Worm (Caenorhabditis elegans): ENCODE data around the gene chw-1.

The chw-1 gene

ce11 chrV:10426253-10426652 lies 35.8 kb upstream of the chw-1 start, which contains the start of gene apc-10:
Gene apc-10, minus strand, starts transcription at chrV:10426353.
- no peak for TF ChIP-seq ztf-4 (tag; optimal IDR thresholded peaks at IDR 0.05)
- no peak for TF ChIP-seq Y55F3AM.14 (GFP tag; optimal IDR thresholded peaks at IDR 0.05)
- TF ChIP-seq nhr-12 (tag; optimal IDR thresholded peaks at IDR 0.05): no peak
- no peak for TF ChIP-seq nhr-77 (tag; optimal IDR thresholded peaks at IDR 0.05)
- TF ChIP-seq nhr-237 (tag; optimal IDR thresholded peaks at IDR 0.05): no peak
- no peak for TF ChIP-seq unc-62 (GFP tag; optimal IDR thresholded peaks at IDR 0.05)
- no peak for TF ChIP-seq nhr-129 (tag; optimal IDR thresholded peaks at IDR 0.05)
- TF ChIP-seq fos-1 (tag; optimal IDR thresholded peaks at IDR 0.05): no peak
- no peak for TF ChIP-seq mab-5 (tag; optimal IDR thresholded peaks at IDR 0.05)

- no peak for TF ChIP-seq aly-2 (tag; optimal IDR thresholded peaks at IDR 0.05)
- no peak for TF ChIP-seq nhr-237 (tag; optimal IDR thresholded peaks at IDR 0.05)
- no peak for TF ChIP-seq alr-1 (tag; optimal IDR thresholded peaks at IDR 0.05)
- TF ChIP-seq ztf-1 (GFP tag; conservative IDR thresholded peaks at IDR 0.05): no peak
- no peak for TF ChIP-seq unc-62 (GFP tag; optimal IDR thresholded peaks at IDR 0.05)
- TF ChIP-seq ceh-16 (tag; optimal IDR thresholded peaks at IDR 0.05): no peak
- TF ChIP-seq ztf-4 (tag; optimal IDR thresholded peaks at IDR 0.05): no peak
- no peak for TF ChIP-seq crh-2 (tag; optimal IDR thresholded peaks at IDR 0.05)
- no peak for TF ChIP-seq mbf-1 (tag; optimal IDR thresholded peaks at IDR 0.05)
- TF ChIP-seq lin-11 (tag; optimal IDR thresholded peaks at IDR 0.05): no peak
- no peak for TF ChIP-seq ama-1 (optimal IDR thresholded peaks at IDR 0.05)
- no peak for TF ChIP-seq lsy-2 (tag; optimal IDR thresholded peaks at IDR 0.05)
- no peak for TF ChIP-seq ztf-11 (tag; optimal IDR thresholded peaks at IDR 0.05)
Observed at ce11 chrV:10428608-10429007, 33.5 kb upstream of the chw-1 start, which contains the start of gene tag-314. Gene tag-314, minus strand, starts transcription at chrV:10428708.

ce11 chrV:10432607-10433006 lies 29.5 kb upstream of the chw-1 start:
- TF ChIP-seq lin-11 (tag; optimal IDR thresholded peaks at IDR 0.05) (no peak), nhr-21 (tag; optimal IDR thresholded peaks at IDR 0.05) (no peak), alr-1 (tag; optimal IDR thresholded peaks at IDR 0.05) (no peak), gmeb-1 (tag; optimal IDR thresholded peaks at IDR 0.05) (peak; percentile 25), ztf-1 (GFP tag; conservative IDR thresholded peaks at IDR 0.05) (no peak), sma-9 (GFP tag; optimal IDR thresholded peaks at IDR 0.05) (peak; percentile 9), sma-9 (tag; optimal IDR thresholded peaks at IDR 0.05) (no peak), unc-39 (tag; optimal IDR thresholded peaks at IDR 0.05) (no peak), unc-55 (GFP tag; optimal IDR thresholded peaks at IDR 0.05) (no peak), skn-1 (tag; optimal IDR thresholded peaks at IDR 0.05) (peak; percentile 20), nhr-25 (tag; optimal IDR thresholded peaks at IDR 0.05) (no peak), ZK546.5 (tag; optimal IDR thresholded peaks at IDR 0.05) (no peak), nhr-237 (tag; optimal IDR thresholded peaks at IDR 0.05) (no peak), Y55F3AM.14 (GFP tag; optimal IDR thresholded peaks at IDR 0.05) (no peak), nhr-6 (tag; optimal IDR thresholded peaks at IDR 0.05) (no peak), ztf-11 (tag; optimal IDR thresholded peaks at IDR 0.05) (no peak), fos-1 (tag; optimal IDR thresholded peaks at IDR 0.05) (peak; percentile 90), ama-1 (optimal IDR thresholded peaks at IDR 0.05) (no peak), egl-27 (tag; optimal IDR thresholded peaks at IDR 0.05) (no peak), lin-39 (tag; optimal IDR thresholded peaks at IDR 0.05) (no peak), lsy-2 (tag; optimal IDR thresholded peaks at IDR 0.05) (no peak), crh-2 (tag; optimal IDR thresholded peaks at IDR 0.05) (peak; percentile 24), nhr-129 (tag; optimal IDR thresholded peaks at IDR 0.05) (no peak), unc-62 (GFP tag; optimal IDR thresholded peaks at IDR 0.05) (no peak)

- TF ChIP-seq fos-1 (tag; optimal IDR thresholded peaks at IDR 0.05) (peak; percentile 51), nhr-25 (tag; optimal IDR thresholded peaks at IDR 0.05) (no peak), Y55F3AM.14 (GFP tag; optimal IDR thresholded peaks at IDR 0.05) (no peak), ztf-1 (GFP tag; conservative IDR thresholded peaks at IDR 0.05) (no peak), gmeb-1 (tag; optimal IDR thresholded peaks at IDR 0.05) (peak; percentile 8), unc-55 (GFP tag; optimal IDR thresholded peaks at IDR 0.05) (no peak), crh-2 (tag; optimal IDR thresholded peaks at IDR 0.05) (peak; percentile 2)
Observed at ce11 chrV:10433721-10434120, 28.4 kb upstream of the chw-1 start, which contains the start of gene Y32F6A.4. Gene Y32F6A.4, minus strand, starts transcription at chrV:10434067.

- TF ChIP-seq nhr-6 (tag; optimal IDR thresholded peaks at IDR 0.05): no peak
- TF ChIP-seq unc-39 (tag; optimal IDR thresholded peaks at IDR 0.05): no peak
- no peak for TF ChIP-seq ceh-82 (tag; optimal IDR thresholded peaks at IDR 0.05)
- TF ChIP-seq lin-13 (GFP tag; optimal IDR thresholded peaks at IDR 0.05): no peak
- TF ChIP-seq C34F6.9 (tag; optimal IDR thresholded peaks at IDR 0.05): no peak
- TF ChIP-seq nhr-11 (tag; optimal IDR thresholded peaks at IDR 0.05): no peak
- TF ChIP-seq sma-9 (GFP tag; optimal IDR thresholded peaks at IDR 0.05): peak; percentile 18
- TF ChIP-seq sma-9 (tag; optimal IDR thresholded peaks at IDR 0.05): no peak
- no peak for TF ChIP-seq R02D3.7 (tag; optimal IDR thresholded peaks at IDR 0.05)
- TF ChIP-seq unc-55 (GFP tag; optimal IDR thresholded peaks at IDR 0.05): no peak
- TF ChIP-seq nhr-237 (tag; optimal IDR thresholded peaks at IDR 0.05): no peak
- TF ChIP-seq snpc-4 (tag; optimal IDR thresholded peaks at IDR 0.05): no peak
- no peak for TF ChIP-seq ztf-11 (tag; optimal IDR thresholded peaks at IDR 0.05)
- no peak for TF ChIP-seq nhr-129 (tag; optimal IDR thresholded peaks at IDR 0.05)
- TF ChIP-seq fos-1 (tag; optimal IDR thresholded peaks at IDR 0.05): peak; percentile 70
- TF ChIP-seq crh-2 (tag; optimal IDR thresholded peaks at IDR 0.05): peak; percentile 42
- no peak for TF ChIP-seq ZK546.5 (tag; optimal IDR thresholded peaks at IDR 0.05)
- no peak for TF ChIP-seq mbf-1 (tag; optimal IDR thresholded peaks at IDR 0.05)
- no peak for TF ChIP-seq mdl-1 (tag; optimal IDR thresholded peaks at IDR 0.05)
Observed at ce11 chrV:10435198-10435597, 26.9 kb upstream of the chw-1 start.

Data from whole organism, L2 larva.